Fruit fly (Drosophila melanogaster) whole organism, embryonic: ENCODE measurements around the gene CG43675.
A peak's percentile ranks its signal among the peaks of the same experiment; 100 is the strongest.

Source experiments
- Abd-B ChIP-seq: fragments of 200-800 bp; sonication (Bioruptor generic); optimal IDR thresholded peaks from 2 replicates; lab custom pipeline; 2018; ENCODE audit warnings: missing biosample characterization, mild to moderate bottlenecking, missing genetic modification characterization, moderate library complexity
- Atf3 ChIP-seq: fragments of 200-800 bp; sonication (Bioruptor generic); optimal IDR thresholded peaks from 3 replicates; lab custom pipeline; 2016; ENCODE audit warnings: missing biosample characterization, missing genetic modification characterization
- Awh ChIP-seq: fragments of 200-800 bp; sonication (Bioruptor generic); IDR thresholded peaks from 2 replicates; pipeline ENCODE4, ENCODE4 v1.3.6; 2022; ENCODE audit warnings: missing biosample characterization, missing genetic modification characterization
- B-H2 ChIP-seq: fragments of 200-800 bp; sonication (Bioruptor generic); optimal IDR thresholded peaks from 2 replicates; lab custom pipeline; 2018; ENCODE audit warnings: missing biosample characterization, mild to moderate bottlenecking, missing genetic modification characterization
- CG10959 ChIP-seq: fragments of 200-800 bp; sonication (Bioruptor generic); IDR thresholded peaks from 2 replicates; pipeline ENCODE4 v1.3.6; 2022; ENCODE audit warnings: missing biosample characterization, missing genetic modification characterization
- CG11696 ChIP-seq: fragments of 200-800 bp; sonication (Bioruptor generic); IDR thresholded peaks from 2 replicates; pipeline ENCODE4 v1.3.6; 2022; ENCODE audit warnings: missing biosample characterization, missing genetic modification characterization
- CG11723 ChIP-seq: fragments of 200-800 bp; sonication (Bioruptor generic); optimal IDR thresholded peaks from 2 replicates; lab custom pipeline; 2017; ENCODE audit warnings: missing biosample characterization, mild to moderate bottlenecking, missing genetic modification characterization
- CG12236 ChIP-seq: fragments of 200-800 bp; sonication (Bioruptor generic); optimal IDR thresholded peaks from 2 replicates; lab custom pipeline; 2016; ENCODE audit warnings: missing biosample characterization, missing genetic modification characterization
- CG12299 ChIP-seq: fragments of 200-800 bp; sonication (Bioruptor generic); optimal IDR thresholded peaks from 2 replicates; lab custom pipeline; 2018; ENCODE audit warnings: missing biosample characterization, mild to moderate bottlenecking, missing genetic modification characterization
- CG14050 ChIP-seq: fragments of 200-800 bp; sonication (Bioruptor generic); IDR thresholded peaks from 3 replicates; pipeline ENCODE4 v1.3.6; 2022; ENCODE audit warnings: missing biosample characterization, missing genetic modification characterization
- CG15073 ChIP-seq: fragments of 200-800 bp; sonication (Bioruptor generic); optimal IDR thresholded peaks from 2 replicates; lab custom pipeline; 2016; ENCODE audit warnings: missing biosample characterization, missing genetic modification characterization
- CG15479 ChIP-seq: fragments of 200-800 bp; sonication (Bioruptor generic); optimal IDR thresholded peaks from 3 replicates; lab custom pipeline; 2019; ENCODE audit warnings: missing biosample characterization, mild to moderate bottlenecking, missing genetic modification characterization, moderate library complexity
- CG17385 ChIP-seq: fragments of 200-800 bp; sonication (Bioruptor generic); optimal IDR thresholded peaks from 3 replicates; lab custom pipeline; 2018; ENCODE audit warnings: missing biosample characterization, mild to moderate bottlenecking, missing genetic modification characterization
- CG2875 ChIP-seq: fragments of 200-800 bp; sonication (Bioruptor generic); optimal IDR thresholded peaks from 2 replicates; lab custom pipeline; 2017; ENCODE audit warnings: missing biosample characterization, mild to moderate bottlenecking, missing genetic modification characterization, missing genetic modification reagents
- CG30020 ChIP-seq: fragments of 200-800 bp; optimal IDR thresholded peaks from 2 replicates; lab custom pipeline; 2019; ENCODE audit warnings: missing biosample characterization, mild to moderate bottlenecking, missing genetic modification characterization, moderate library complexity
- CG3065 ChIP-seq: fragments of 200-800 bp; sonication (Bioruptor generic); optimal IDR thresholded peaks from 2 replicates; lab custom pipeline; 2016; ENCODE audit warnings: missing biosample characterization, missing genetic modification characterization
- CG31388 ChIP-seq: fragments of 200-800 bp; sonication (Bioruptor generic); optimal IDR thresholded peaks from 2 replicates; lab custom pipeline; 2016; ENCODE audit warnings: missing biosample characterization, missing genetic modification characterization
- CG3407 ChIP-seq: fragments of 200-800 bp; sonication (Bioruptor generic); optimal IDR thresholded peaks from 2 replicates; lab custom pipeline; 2018; ENCODE audit warnings: missing biosample characterization, mild to moderate bottlenecking, missing genetic modification characterization
- CG6272 ChIP-seq: fragments of 200-800 bp; sonication (Bioruptor generic); IDR thresholded peaks from 2 replicates; pipeline ENCODE4 v1.3.6; 2022; ENCODE audit warnings: missing biosample characterization, missing genetic modification characterization
- CG6689 ChIP-seq: fragments of 200-800 bp; sonication (Bioruptor generic); IDR thresholded peaks from 2 replicates; pipeline ENCODE4 v1.3.6; 2022; ENCODE audit warnings: missing biosample characterization, missing genetic modification characterization
- CG7556 ChIP-seq: fragments of 200-800 bp; sonication (Bioruptor generic); optimal IDR thresholded peaks from 2 replicates; lab custom pipeline; 2017; ENCODE audit warnings: missing biosample characterization, mild to moderate bottlenecking, missing genetic modification characterization
- CG7928 ChIP-seq: fragments of 200-800 bp; sonication (Bioruptor generic); optimal IDR thresholded peaks from 2 replicates; lab custom pipeline; 2017; ENCODE audit warnings: missing biosample characterization, mild to moderate bottlenecking, missing genetic modification characterization
- CG8388 ChIP-seq: fragments of 200-800 bp; sonication (Bioruptor generic); optimal IDR thresholded peaks from 2 replicates; lab custom pipeline; 2019; ENCODE audit warnings: missing biosample characterization, mild to moderate bottlenecking, missing genetic modification characterization, moderate library complexity
- CG8944 ChIP-seq: fragments of 200-800 bp; sonication (Bioruptor generic); optimal IDR thresholded peaks from 3 replicates; lab custom pipeline; 2016; ENCODE audit warnings: missing biosample characterization, missing genetic modification characterization
- CG9609 ChIP-seq: fragments of 200-800 bp; sonication (Bioruptor generic); optimal IDR thresholded peaks from 3 replicates; lab custom pipeline; 2016; ENCODE audit warnings: missing biosample characterization, missing genetic modification characterization
- Chrac-16 ChIP-seq: fragments of 200-800 bp; sonication (Bioruptor generic); optimal IDR thresholded peaks from 3 replicates; lab custom pipeline; 2016; ENCODE audit warnings: missing biosample characterization, missing genetic modification characterization
- Deaf1 ChIP-seq: fragments of 200-800 bp; optimal IDR thresholded peaks from 3 replicates; lab custom pipeline; 2019; ENCODE audit warnings: missing biosample characterization, mild to moderate bottlenecking, missing genetic modification characterization, moderate library complexity
- Doc3 ChIP-seq: fragments of 200-800 bp; sonication (Bioruptor generic); IDR thresholded peaks from 3 replicates; pipeline ENCODE4 v1.3.6; 2022; ENCODE audit warnings: missing biosample characterization, missing genetic modification characterization; ENCODE audit not compliant: partially characterized antibody
- ERR ChIP-seq: fragments of 200-800 bp; sonication (Bioruptor generic); optimal IDR thresholded peaks from 2 replicates; lab custom pipeline; 2016; ENCODE audit warnings: missing biosample characterization, missing genetic modification characterization
- Eip74EF ChIP-seq, 2 experiments: fragments of 200-800 bp in 1 of 2; fragments of >200 bp in 1 of 2; sonication (Bioruptor generic) in 1 of 2; optimal IDR thresholded peaks; 2 replicates each; lab custom pipeline; 2017 to 2019; ENCODE audit warnings: missing biosample characterization in 2 of 2, missing genetic modification characterization in 2 of 2, mild to moderate bottlenecking in 1 of 2, moderate library complexity in 1 of 2
- HLHmδ ChIP-seq: fragments of 200-800 bp; sonication (Bioruptor generic); optimal IDR thresholded peaks from 2 replicates; lab custom pipeline; 2018; ENCODE audit warnings: missing biosample characterization, mild to moderate bottlenecking, missing genetic modification characterization, moderate library complexity
- Hr3 ChIP-seq: fragments of 200-800 bp; sonication (Bioruptor generic); optimal IDR thresholded peaks from 3 replicates; lab custom pipeline; 2016; ENCODE audit warnings: missing biosample characterization, missing genetic modification characterization
- NK7.1 ChIP-seq: fragments of 200-800 bp; sonication (Bioruptor generic); optimal IDR thresholded peaks from 3 replicates; lab custom pipeline; 2016; ENCODE audit warnings: missing biosample characterization, missing genetic modification characterization
- TFAM ChIP-seq: fragments of 200-800 bp; sonication (Bioruptor generic); optimal IDR thresholded peaks from 2 replicates; lab custom pipeline; 2017; ENCODE audit warnings: missing biosample characterization, missing genetic modification characterization, inconsistent platforms
- cato ChIP-seq: fragments of 200-800 bp; sonication (Bioruptor generic); optimal IDR thresholded peaks from 2 replicates; lab custom pipeline; 2016; ENCODE audit warnings: missing biosample characterization, missing genetic modification characterization, borderline replicate concordance
- crp ChIP-seq, 2 experiments: fragments of 200-800 bp; sonication (Bioruptor generic); optimal IDR thresholded peaks; 2 replicates in 1 of 2; 3 replicates in 1 of 2; lab custom pipeline; 2017; ENCODE audit warnings: missing biosample characterization in 2 of 2, missing genetic modification characterization in 2 of 2, mild to moderate bottlenecking in 1 of 2, moderate library complexity in 1 of 2
- dpn ChIP-seq, 2 experiments: fragments of 200-800 bp; sonication (Bioruptor generic); optimal IDR thresholded peaks; 3 replicates each; lab custom pipeline; 2016; ENCODE audit warnings: missing biosample characterization in 2 of 2, missing genetic modification characterization in 2 of 2
- emc ChIP-seq: fragments of 200-800 bp; sonication (Bioruptor generic); optimal IDR thresholded peaks from 2 replicates; lab custom pipeline; 2016; ENCODE audit warnings: missing biosample characterization, missing genetic modification characterization
- fd3F ChIP-seq: fragments of 200-800 bp; sonication (Bioruptor generic); optimal IDR thresholded peaks from 2 replicates; lab custom pipeline; 2018; ENCODE audit warnings: missing biosample characterization, mild to moderate bottlenecking, missing genetic modification characterization, moderate library complexity
- gce ChIP-seq: fragments of 200-800 bp; sonication (Bioruptor generic); IDR thresholded peaks from 3 replicates; pipeline ENCODE4 v1.3.6; 2022; ENCODE audit warnings: missing biosample characterization, missing genetic modification characterization
- gcm2 ChIP-seq: fragments of 200-800 bp; sonication (Bioruptor generic); optimal IDR thresholded peaks from 2 replicates; lab custom pipeline; 2016; ENCODE audit warnings: missing biosample characterization, missing genetic modification characterization
- gro ChIP-seq: fragments of 200-800 bp; sonication (Bioruptor generic); optimal IDR thresholded peaks from 2 replicates; lab custom pipeline; 2016; ENCODE audit warnings: missing biosample characterization, missing genetic modification characterization
- nerfin-1 ChIP-seq: fragments of 200-800 bp; sonication (Bioruptor generic); optimal IDR thresholded peaks from 3 replicates; lab custom pipeline; 2019; ENCODE audit warnings: missing biosample characterization, mild to moderate bottlenecking, missing genetic modification characterization, moderate library complexity
- pzg ChIP-seq: fragments of 200-800 bp; sonication (Bioruptor generic); optimal IDR thresholded peaks from 3 replicates; lab custom pipeline; 2018; ENCODE audit warnings: missing biosample characterization, mild to moderate bottlenecking, missing genetic modification characterization, moderate library complexity
- ro ChIP-seq: fragments of 200-800 bp; sonication (Bioruptor generic); IDR thresholded peaks from 2 replicates; pipeline ENCODE4 v1.3.6; 2022; ENCODE audit warnings: missing biosample characterization, missing genetic modification characterization
- row ChIP-seq: fragments of 200-800 bp; sonication (Bioruptor generic); IDR thresholded peaks from 3 replicates; pipeline ENCODE4 v1.3.6; 2022; ENCODE audit warnings: missing biosample characterization, missing genetic modification characterization
- scrt ChIP-seq: fragments of 200-800 bp; sonication (Bioruptor generic); optimal IDR thresholded peaks from 2 replicates; lab custom pipeline; 2018; ENCODE audit warnings: missing biosample characterization, mild to moderate bottlenecking, missing genetic modification characterization, moderate library complexity
- shn ChIP-seq: fragments of 200-800 bp; sonication (Bioruptor generic); optimal IDR thresholded peaks from 3 replicates; lab custom pipeline; 2016; ENCODE audit warnings: missing biosample characterization, missing genetic modification characterization
- sr ChIP-seq: fragments of 200-800 bp; sonication (Bioruptor generic); IDR thresholded peaks from 3 replicates; pipeline ENCODE4 v1.3.6; 2022; ENCODE audit warnings: missing biosample characterization, missing genetic modification characterization
- tio ChIP-seq: fragments of 200-800 bp; sonication (Bioruptor generic); optimal IDR thresholded peaks from 2 replicates; lab custom pipeline; 2017; ENCODE audit warnings: missing biosample characterization, missing genetic modification characterization, inconsistent platforms

Gene CG43675

DNA sequence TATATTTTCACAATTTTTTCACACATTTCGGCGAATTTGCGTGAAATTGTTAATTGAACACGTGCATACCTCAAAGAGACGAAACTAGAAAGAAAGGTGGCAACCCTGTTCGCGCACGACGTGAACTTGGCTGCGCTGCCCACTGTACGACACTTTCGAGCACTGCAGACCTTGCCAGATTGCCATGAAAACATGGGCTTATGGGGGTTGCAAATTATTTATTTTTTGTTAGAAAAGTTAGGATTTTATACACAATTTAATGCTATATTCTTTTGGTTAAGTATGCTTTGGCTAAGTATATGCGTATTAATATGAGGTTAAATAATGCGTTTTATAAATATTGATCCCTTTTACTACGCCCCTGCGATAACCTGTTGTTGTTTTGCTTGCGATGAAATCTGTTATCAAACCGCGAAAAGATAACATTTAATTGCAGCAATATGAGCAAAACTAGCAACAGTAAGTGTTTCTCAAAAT lies 45.9 kb downstream of the CG43675 start, which contains the start of the genes RpL34b and CG8132 (continued):
- TF ChIP-seq CG8388 (GFP tag; lab: Kevin White, UChicago) = peak; percentile 94
- TF ChIP-seq CG17385 (GFP tag; lab: Kevin White, UChicago) = peak; percentile 91
- peak; percentile 97 for TF ChIP-seq shn (GFP tag; lab: Kevin White, UChicago)
- TF ChIP-seq pzg (GFP tag; lab: Kevin White, UChicago) = peak; percentile 97
- peak; percentile 93 for TF ChIP-seq ro (GFP tag; lab: Robert Waterston, UW)
- TF ChIP-seq CG12236 = peak; percentile 86
- peak; percentile 97 for TF ChIP-seq row
- TF ChIP-seq CG2875 (GFP tag; lab: Kevin White, UChicago) = peak; percentile 89
- TF ChIP-seq CG3407 (GFP tag; lab: Kevin White, UChicago) = peak; percentile 90
- TF ChIP-seq ERR (GFP tag; lab: Kevin White, UChicago) = peak; percentile 91
- peak; percentile 95 to 98 for TF ChIP-seq dpn (GFP tag; optimal IDR thresholded peaks at IDR 0.05; lab: Kevin White, UChicago)
- TF ChIP-seq CG7928 (GFP tag; lab: Kevin White, UChicago) = peak; percentile 77
- TF ChIP-seq CG30020 (tag; lab: Kevin White, UChicago) = peak; percentile 79
- TF ChIP-seq CG12299 (tag; lab: Kevin White, UChicago) = peak; percentile 96
- TF ChIP-seq NK7.1 (GFP tag; lab: Kevin White, UChicago) = peak; percentile 92
- TF ChIP-seq CG10959 (GFP tag; lab: Robert Waterston, UW) = peak; percentile 88
- peak; percentile 88 for TF ChIP-seq CG3065 (GFP tag; lab: Kevin White, UChicago)
- TF ChIP-seq Awh (GFP tag; lab: Robert Waterston, UW) = peak; percentile 93
- peak; percentile 85 for TF ChIP-seq CG14050 (GFP tag; lab: Robert Waterston, UW)
- TF ChIP-seq CG8944 (GFP tag; lab: Kevin White, UChicago) = peak; percentile 95
- TF ChIP-seq HLHmδ (GFP tag; lab: Kevin White, UChicago) = peak; percentile 96
- peak; percentile 90 for TF ChIP-seq gce
- no peak for TF ChIP-seq tio (GFP tag; lab: Kevin White, UChicago)
- peak; percentile 96 for TF ChIP-seq CG9609 (GFP tag; lab: Kevin White, UChicago)
- peak; percentile 96 for TF ChIP-seq Hr3
- TF ChIP-seq CG11723 (GFP tag; lab: Kevin White, UChicago) = peak; percentile 91
- peak; percentile 94 for TF ChIP-seq CG6272 (GFP tag; lab: Robert Waterston, UW)
- peak; percentile 93 for TF ChIP-seq emc
- TF ChIP-seq Abd-B (GFP tag; lab: Kevin White, UChicago) = peak; percentile 94
- TF ChIP-seq CG15073 = peak; percentile 70
- peak in 1 of 2 experiments; percentile 87 for TF ChIP-seq Eip74EF (GFP tag; optimal IDR thresholded peaks at IDR 0.05; lab: Kevin White, UChicago)
- TF ChIP-seq scrt (GFP tag; lab: Kevin White, UChicago) = peak; percentile 99
- peak; percentile 92 for TF ChIP-seq sr (GFP tag; lab: Robert Waterston, UW)
- TF ChIP-seq gcm2 (GFP tag; lab: Kevin White, UChicago) = peak; percentile 92
- TF ChIP-seq Doc3 (GFP tag; lab: Robert Waterston, UW) = no peak
- TF ChIP-seq Chrac-16 (GFP tag; lab: Kevin White, UChicago) = peak; percentile 96
- peak; percentile 17 for TF ChIP-seq TFAM (GFP tag; lab: Kevin White, UChicago)
- peak; percentile 95 for TF ChIP-seq fd3F (GFP tag; lab: Kevin White, UChicago)
- peak; percentile 89 for TF ChIP-seq CG11696 (GFP tag; lab: Robert Waterston, UW)
- peak; percentile 93 for TF ChIP-seq CG7556 (GFP tag; lab: Kevin White, UChicago)
- peak; percentile 94 for TF ChIP-seq CG6689
- TF ChIP-seq CG31388 (GFP tag; lab: Kevin White, UChicago) = peak; percentile 87
- peak; percentile 75 for TF ChIP-seq Deaf1
- peak in 1 of 2 experiments; percentile 76 for TF ChIP-seq crp (GFP tag; optimal IDR thresholded peaks at IDR 0.05; lab: Kevin White, UChicago)
- peak; percentile 95 for TF ChIP-seq gro (GFP tag; lab: Kevin White, UChicago)
- peak; percentile 95 for TF ChIP-seq Atf3 (GFP tag; lab: Kevin White, UChicago)
- peak; percentile 55 for TF ChIP-seq CG15479
- peak; percentile 99 for TF ChIP-seq B-H2
- peak; percentile 82 for TF ChIP-seq cato (GFP tag; lab: Kevin White, UChicago)
- peak; percentile 92 for TF ChIP-seq nerfin-1 (tag; lab: Kevin White, UChicago)
